Fruit fly (Drosophila melanogaster) whole organism, embryonic: ENCODE measurements around the gene CG44013.

Experiments
- Antp ChIP-seq: fragments of 200-800 bp; sonication (Bioruptor generic); optimal IDR thresholded peaks from 3 replicates; lab custom pipeline; 2016; ENCODE audit warnings: missing biosample characterization, missing genetic modification characterization
- Atf3 ChIP-seq: fragments of 200-800 bp; sonication (Bioruptor generic); optimal IDR thresholded peaks from 3 replicates; lab custom pipeline; 2016; ENCODE audit warnings: missing biosample characterization, missing genetic modification characterization
- CG12104 ChIP-seq: fragments of 200-800 bp; sonication (Bioruptor generic); optimal IDR thresholded peaks from 3 replicates; lab custom pipeline; 2016; ENCODE audit warnings: missing biosample characterization, missing genetic modification characterization
- CG12219 ChIP-seq: fragments of 200-800 bp; sonication (Bioruptor generic); optimal IDR thresholded peaks from 3 replicates; lab custom pipeline; 2018; ENCODE audit warnings: missing biosample characterization, mild to moderate bottlenecking, missing genetic modification characterization
- CG12769 ChIP-seq: fragments of 200-800 bp; sonication (Bioruptor generic); optimal IDR thresholded peaks from 2 replicates; lab custom pipeline; 2019; ENCODE audit warnings: missing biosample characterization, mild to moderate bottlenecking, missing genetic modification characterization, moderate library complexity
- CG15073 ChIP-seq: fragments of 200-800 bp; sonication (Bioruptor generic); optimal IDR thresholded peaks from 2 replicates; lab custom pipeline; 2016; ENCODE audit warnings: missing biosample characterization, missing genetic modification characterization
- CG15514 ChIP-seq: fragments of 200-800 bp; sonication (Bioruptor generic); optimal IDR thresholded peaks from 3 replicates; lab custom pipeline; 2017; ENCODE audit warnings: missing biosample characterization, missing genetic modification characterization, mild to moderate bottlenecking, moderate library complexity, missing genetic modification reagents
- CG1792 ChIP-seq: fragments of 200-800 bp; sonication (Bioruptor generic); optimal IDR thresholded peaks from 2 replicates; lab custom pipeline; 2016; ENCODE audit warnings: missing biosample characterization, missing genetic modification characterization
- CG18011 ChIP-seq: fragments of 200-800 bp; sonication (Bioruptor generic); optimal IDR thresholded peaks from 2 replicates; lab custom pipeline; 2017; ENCODE audit warnings: missing biosample characterization, missing genetic modification characterization, mild to moderate bottlenecking, moderate library complexity, missing genotype
- CG2120 ChIP-seq: fragments of 200-800 bp; sonication (Bioruptor generic); optimal IDR thresholded peaks from 3 replicates; lab custom pipeline; 2016; ENCODE audit warnings: missing biosample characterization, missing genetic modification characterization
- CG2199 ChIP-seq: fragments of 200-800 bp; sonication (Bioruptor generic); IDR thresholded peaks from 3 replicates; pipeline ENCODE4 v1.3.6; 2022; ENCODE audit warnings: missing biosample characterization, missing genetic modification characterization
- CG2889 ChIP-seq: fragments of 200-800 bp; sonication (Bioruptor generic); IDR thresholded peaks from 3 replicates; pipeline ENCODE4 v1.3.6; 2022; ENCODE audit warnings: missing biosample characterization, missing genetic modification characterization
- CG30020 ChIP-seq: fragments of 200-800 bp; optimal IDR thresholded peaks from 2 replicates; lab custom pipeline; 2019; ENCODE audit warnings: missing biosample characterization, mild to moderate bottlenecking, missing genetic modification characterization, moderate library complexity
- CG5180 ChIP-seq: fragments of 200-800 bp; sonication (Bioruptor generic); optimal IDR thresholded peaks from 3 replicates; lab custom pipeline; 2017; ENCODE audit warnings: missing biosample characterization, missing genetic modification characterization, mild to moderate bottlenecking, moderate library complexity, missing genetic modification reagents
- CG6272 ChIP-seq: fragments of 200-800 bp; sonication (Bioruptor generic); IDR thresholded peaks from 2 replicates; pipeline ENCODE4 v1.3.6; 2022; ENCODE audit warnings: missing biosample characterization, missing genetic modification characterization
- CkIIα-i1 ChIP-seq: fragments of 200-800 bp; sonication (Bioruptor generic); IDR thresholded peaks from 2 replicates; pipeline ENCODE4 v1.3.6; 2022; ENCODE audit warnings: missing biosample characterization, missing genetic modification characterization
- Dbx ChIP-seq: fragments of 200-800 bp; sonication (Bioruptor generic); IDR thresholded peaks from 3 replicates; pipeline ENCODE4 v1.3.6; 2022; ENCODE audit warnings: missing biosample characterization, missing genetic modification characterization
- Elba2 ChIP-seq: fragments of 200-800 bp; sonication (Bioruptor generic); optimal IDR thresholded peaks from 3 replicates; lab custom pipeline; 2016; ENCODE audit warnings: missing biosample characterization, missing genetic modification characterization
- Hr51 ChIP-seq, 2 experiments: fragments of 200-800 bp; sonication (Bioruptor generic); optimal IDR thresholded peaks; 2 replicates in 1 of 2; 3 replicates in 1 of 2; lab custom pipeline; 2016 to 2018; ENCODE audit warnings: missing biosample characterization in 2 of 2, missing genetic modification characterization in 2 of 2, mild to moderate bottlenecking in 1 of 2, moderate library complexity in 1 of 2
- Lhr ChIP-seq: fragments of 200-800 bp; sonication (Bioruptor generic); optimal IDR thresholded peaks from 3 replicates; lab custom pipeline; 2017; ENCODE audit warnings: mild to moderate bottlenecking, missing biosample characterization, missing genetic modification reagents, missing genetic modification characterization
- Med ChIP-seq: fragments of 200-800 bp; sonication (Bioruptor generic); peaks from one replicate; lab custom pipeline; 2016; ENCODE audit warnings: missing biosample characterization, missing genetic modification characterization, mild to moderate bottlenecking, inconsistent platforms, moderate library complexity
- Sin3A ChIP-seq: fragments of >200 bp; optimal IDR thresholded peaks from 2 replicates; lab custom pipeline; 2018
- Six4 ChIP-seq: fragments of 200-800 bp; sonication (Bioruptor generic); optimal IDR thresholded peaks from 2 replicates; lab custom pipeline; 2016; ENCODE audit warnings: missing biosample characterization, missing genetic modification characterization
- Sry-β ChIP-seq: fragments of 200-800 bp; sonication (Bioruptor generic); optimal IDR thresholded peaks from 2 replicates; lab custom pipeline; 2018; ENCODE audit warnings: missing biosample characterization, mild to moderate bottlenecking, missing genetic modification characterization, moderate library complexity
- ase ChIP-seq: fragments of 200-800 bp; sonication (Bioruptor generic); IDR thresholded peaks from 3 replicates; pipeline ENCODE4 v1.3.6; 2022; ENCODE audit warnings: missing biosample characterization, missing genetic modification characterization
- az2 ChIP-seq: fragments of 200-800 bp; sonication (Bioruptor generic); optimal IDR thresholded peaks from 3 replicates; lab custom pipeline; 2016; ENCODE audit warnings: missing biosample characterization, missing genetic modification characterization
- bsh ChIP-seq, 2 experiments: fragments of 200-800 bp; sonication (Bioruptor generic); optimal IDR thresholded peaks; 2 replicates each; lab custom pipeline; 2017 to 2018; ENCODE audit warnings: mild to moderate bottlenecking in 2 of 2, missing biosample characterization in 2 of 2, missing genetic modification characterization in 2 of 2, moderate library complexity in 1 of 2
- cad ChIP-seq: fragments of >200 bp; optimal IDR thresholded peaks from 2 replicates; lab custom pipeline; 2017; ENCODE audit warnings: missing biosample characterization, missing genetic modification characterization
- chinmo ChIP-seq: fragments of 200-800 bp; sonication (Bioruptor generic); IDR thresholded peaks from 4 replicates; pipeline ENCODE4 v1.3.6; 2022; ENCODE audit warnings: missing biosample characterization, missing genetic modification characterization; ENCODE audit not compliant: partially characterized antibody
- corto ChIP-seq: fragments of 200-800 bp; sonication (Bioruptor generic); optimal IDR thresholded peaks from 2 replicates; lab custom pipeline; 2016; ENCODE audit warnings: missing biosample characterization, mild to moderate bottlenecking, missing genetic modification characterization, moderate library complexity
- dati ChIP-seq: fragments of 200-800 bp; sonication (Bioruptor generic); IDR thresholded peaks from 2 replicates; pipeline ENCODE4 v1.3.6; 2022; ENCODE audit warnings: missing biosample characterization, missing genetic modification characterization
- dimm ChIP-seq: fragments of 200-800 bp; sonication (Bioruptor generic); IDR thresholded peaks from 2 replicates; pipeline ENCODE4 v1.3.6; 2022; ENCODE audit warnings: missing biosample characterization, missing genetic modification characterization
- ftz-f1 ChIP-seq: fragments of 200-800 bp; sonication (Bioruptor generic); optimal IDR thresholded peaks from 2 replicates; lab custom pipeline; 2016; ENCODE audit warnings: missing biosample characterization, missing genetic modification characterization
- hb ChIP-seq: fragments of 200-800 bp; sonication (Bioruptor generic); IDR thresholded peaks from 3 replicates; pipeline ENCODE4 v1.3.6; 2022; ENCODE audit warnings: missing biosample characterization, missing genetic modification characterization; ENCODE audit not compliant: partially characterized antibody
- klu ChIP-seq: fragments of 200-800 bp; sonication (Bioruptor generic); IDR thresholded peaks from 2 replicates; pipeline ENCODE4 v1.3.6; 2022; ENCODE audit warnings: missing biosample characterization, missing genetic modification characterization
- maf-S ChIP-seq: fragments of 200-800 bp; sonication (Bioruptor generic); optimal IDR thresholded peaks from 2 replicates; lab custom pipeline; 2016; ENCODE audit warnings: missing biosample characterization, missing genetic modification characterization
- org-1 ChIP-seq: fragments of 200-800 bp; sonication (Bioruptor generic); optimal IDR thresholded peaks from 2 replicates; lab custom pipeline; 2017; ENCODE audit warnings: missing biosample characterization, missing genetic modification characterization
- peb ChIP-seq: fragments of 200-800 bp; sonication (Bioruptor generic); IDR thresholded peaks from 2 replicates; pipeline ENCODE4 v1.3.6; 2022; ENCODE audit warnings: missing biosample characterization, missing genetic modification characterization
- ranshi ChIP-seq: fragments of 200-800 bp; sonication (Bioruptor generic); IDR thresholded peaks from 2 replicates; pipeline ENCODE4 v1.3.6; 2022; ENCODE audit warnings: missing biosample characterization, missing genetic modification characterization
- sc ChIP-seq, 3 experiments: fragments of >200 bp in 2 of 3; fragments of 200-800 bp in 1 of 3; sonication (Bioruptor generic) in 1 of 3; optimal IDR thresholded peaks; 2 replicates in 2 of 3; 3 replicates in 1 of 3; lab custom pipeline; 2017; ENCODE audit warnings: mild to moderate bottlenecking in 1 of 3, missing biosample characterization in 1 of 3, missing genetic modification characterization in 1 of 3, missing genetic modification reagents in 1 of 3
- schlank ChIP-seq: fragments of 200-800 bp; sonication (Bioruptor generic); optimal IDR thresholded peaks from 2 replicates; lab custom pipeline; 2018; ENCODE audit warnings: missing biosample characterization, mild to moderate bottlenecking, missing genetic modification characterization
- sens ChIP-seq: fragments of 200-800 bp; sonication (Bioruptor generic); peaks from one replicate; lab custom pipeline; 2016; ENCODE audit warnings: missing biosample characterization, missing genetic modification characterization
- slbo ChIP-seq: fragments of 200-800 bp; sonication (Bioruptor generic); IDR thresholded peaks from 2 replicates; pipeline ENCODE4 v1.3.6; 2022; ENCODE audit warnings: missing biosample characterization, missing genetic modification characterization
- ssp ChIP-seq: fragments of 200-800 bp; sonication (Bioruptor generic); IDR thresholded peaks from 2 replicates; pipeline ENCODE4 v1.3.6; 2022; ENCODE audit warnings: missing biosample characterization, missing genetic modification characterization
- tna ChIP-seq: fragments of 200-800 bp; sonication (Bioruptor generic); IDR thresholded peaks from 2 replicates; pipeline ENCODE4 v1.3.6; 2022; ENCODE audit warnings: missing biosample characterization, missing genetic modification characterization; ENCODE audit not compliant: partially characterized antibody
- twi ChIP-seq: fragments of 200-800 bp; optimal IDR thresholded peaks from 2 replicates; lab custom pipeline; 2019; ENCODE audit warnings: missing biosample characterization, mild to moderate bottlenecking, missing genetic modification characterization, moderate library complexity
- vvl ChIP-seq: fragments of 200-800 bp; sonication (Bioruptor generic); IDR thresholded peaks from 2 replicates; pipeline ENCODE4 v1.3.6; 2022; ENCODE audit warnings: missing biosample characterization, missing genetic modification characterization
- zen ChIP-seq: fragments of 200-800 bp; sonication (Bioruptor generic); optimal IDR thresholded peaks from 3 replicates; lab custom pipeline; 2018; ENCODE audit warnings: missing biosample characterization, mild to moderate bottlenecking, missing genetic modification characterization, moderate library complexity
- zf30C ChIP-seq: fragments of 200-800 bp; sonication (Bioruptor generic); optimal IDR thresholded peaks from 3 replicates; lab custom pipeline; 2018; ENCODE audit warnings: missing biosample characterization, mild to moderate bottlenecking, missing genetic modification characterization

The CG44013 gene

DNA sequence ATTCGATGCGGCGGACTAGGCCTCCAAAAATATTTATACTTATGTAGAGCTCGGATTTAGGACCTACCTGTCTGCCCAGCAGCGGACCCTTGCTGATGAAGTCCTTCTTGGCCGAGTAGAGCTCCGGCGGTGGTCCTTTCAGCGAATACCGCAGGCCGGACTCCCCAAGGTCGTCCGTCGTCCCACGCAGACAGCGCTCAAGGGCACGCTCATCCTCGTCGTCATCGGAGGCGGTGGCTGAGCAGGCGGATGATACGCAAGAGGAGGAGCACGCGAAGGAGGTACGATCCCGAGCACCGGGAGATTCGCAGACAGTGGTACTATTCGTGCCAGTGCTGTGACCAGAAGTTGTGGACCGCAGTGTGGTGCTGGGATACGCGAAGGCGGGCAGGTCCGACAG is 34.9 kb downstream of the CG44013 start:
- TF ChIP-seq Dbx (GFP tag; lab: Robert Waterston, UW) (0 out of 3 replicates have a peak, but pooled peaks have one; percentile 10), sens (GFP tag; lab: Kevin White, UChicago) (peak; percentile 51), Med (GFP tag; lab: Kevin White, UChicago) (peak; percentile 56), org-1 (GFP tag; lab: Kevin White, UChicago) (no peak), ranshi (0 out of 2 replicates have a peak, but pooled peaks have one; percentile 8)

DNA sequence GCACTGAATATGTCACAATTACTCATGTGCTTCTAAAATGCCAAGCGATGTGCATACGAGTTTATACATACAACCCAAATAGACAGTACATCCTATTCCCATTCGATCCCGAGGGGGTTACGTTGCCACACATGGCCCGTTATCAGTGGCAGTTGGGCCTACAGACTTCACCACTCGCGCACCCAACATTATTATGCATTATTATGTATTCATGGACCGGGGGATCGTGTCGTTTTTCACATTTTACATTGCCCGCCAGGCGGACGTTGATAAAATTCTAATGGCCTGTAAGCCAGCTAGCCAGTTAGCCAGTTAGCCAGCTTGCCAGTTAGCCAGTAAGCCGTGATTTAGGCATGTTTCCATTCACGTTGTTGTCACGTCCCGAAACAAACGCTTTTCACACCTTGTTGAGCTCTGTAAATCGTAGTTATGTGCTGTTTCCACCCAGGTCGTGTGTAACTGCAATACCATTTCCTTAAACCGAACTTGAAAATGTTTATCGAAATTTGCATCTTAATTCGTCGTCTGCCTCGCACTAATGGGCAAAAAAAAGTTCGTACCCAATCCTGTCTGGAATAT is 36.3 kb downstream of the CG44013 start:
- TF ChIP-seq tna (no peak), CG12104 (GFP tag; lab: Kevin White, UChicago) (no peak), CG30020 (peak; percentile 23), zen (tag; lab: Kevin White, UChicago) (peak; percentile 27), ase (no peak), az2 (GFP tag; lab: Kevin White, UChicago) (no peak), CG12769 (tag; lab: Kevin White, UChicago) (peak; percentile 70), zf30C (no peak), Sin3A (lab: Kevin White, UChicago) (no peak), CkIIα-i1 (GFP tag; lab: Robert Waterston, UW) (no peak), twi (tag; lab: Kevin White, UChicago) (no peak), CG18011 (GFP tag; lab: Kevin White, UChicago) (no peak), klu (no peak), chinmo (0 out of 4 replicates have a peak, but pooled peaks have one; percentile 37), vvl (GFP tag; lab: Robert Waterston, UW) (peak; percentile 28; the same call in 1 of the 2 replicates), CG1792 (GFP tag; lab: Kevin White, UChicago) (no peak), CG15073 (no peak), schlank (tag; lab: Kevin White, UChicago) (no peak), dimm (GFP tag; lab: Robert Waterston, UW) (no peak), corto (GFP tag; lab: Kevin White, UChicago) (no peak), Antp (GFP tag; lab: Kevin White, UChicago) (no peak), Hr51 (GFP tag; optimal IDR thresholded peaks at IDR 0.05; lab: Kevin White, UChicago) (no peak), CG2120 (GFP tag; lab: Kevin White, UChicago) (no peak), ftz-f1 (GFP tag; lab: Kevin White, UChicago) (no peak), sc (optimal IDR thresholded peaks at IDR 0.05; lab: Kevin White, UChicago) (no peak), sc (GFP tag; optimal IDR thresholded peaks at IDR 0.05; lab: Kevin White, UChicago) (no peak), Atf3 (GFP tag; lab: Kevin White, UChicago) (no peak), cad (no peak), CG2199 (GFP tag; lab: Robert Waterston, UW) (peak; percentile 58; the same call in 1 of the 3 replicates), Lhr (no peak), CG5180 (GFP tag; lab: Kevin White, UChicago) (no peak), slbo (GFP tag; lab: Robert Waterston, UW) (no peak), bsh (GFP tag; optimal IDR thresholded peaks at IDR 0.05; lab: Kevin White, UChicago) (no peak), CG2889 (no peak), Sry-β (GFP tag; lab: Kevin White, UChicago) (no peak), hb (GFP tag; lab: Robert Waterston, UW) (no peak), dati (GFP tag; lab: Robert Waterston, UW) (no peak), ssp (peak; percentile 40; the same call in 1 of the 2 replicates), Six4 (no peak), CG15514 (GFP tag; lab: Kevin White, UChicago) (no peak), Elba2 (GFP tag; lab: Kevin White, UChicago) (peak; percentile 85), CG12219 (no peak), maf-S (GFP tag; lab: Kevin White, UChicago) (no peak), CG6272 (no peak), peb (GFP tag; lab: Robert Waterston, UW) (no peak)
